Fruit fly (Drosophila melanogaster) whole organism, embryonic: Measurements from ENCODE around the gene ari-1.

Experiments
- Aef1 ChIP-seq: fragments of 200-800 bp; sonication (Bioruptor generic); IDR thresholded peaks from 3 replicates; pipeline ENCODE4 v1.3.6; 2022; ENCODE audit warnings: missing biosample characterization, missing genetic modification characterization
- Antp ChIP-seq: fragments of 200-800 bp; sonication (Bioruptor generic); optimal IDR thresholded peaks from 3 replicates; lab custom pipeline; 2016; ENCODE audit warnings: missing biosample characterization, missing genetic modification characterization
- CG10431 ChIP-seq: fragments of 200-800 bp; sonication (Bioruptor generic); optimal IDR thresholded peaks from 3 replicates; lab custom pipeline; 2018; ENCODE audit warnings: missing biosample characterization, mild to moderate bottlenecking, missing genetic modification characterization
- CG12155 ChIP-seq: fragments of 200-800 bp; sonication (Bioruptor generic); optimal IDR thresholded peaks from 3 replicates; lab custom pipeline; 2016; ENCODE audit warnings: missing biosample characterization, missing genetic modification characterization
- CG1233 ChIP-seq: fragments of 200-800 bp; sonication (Bioruptor generic); optimal IDR thresholded peaks from 4 replicates; lab custom pipeline; 2018; ENCODE audit warnings: missing biosample characterization, mild to moderate bottlenecking, missing genetic modification characterization
- CG18764 ChIP-seq: fragments of 200-800 bp; sonication (Bioruptor generic); optimal IDR thresholded peaks from 3 replicates; lab custom pipeline; 2016; ENCODE audit warnings: missing biosample characterization, missing genetic modification characterization
- CG2712 ChIP-seq: fragments of 200-800 bp; optimal IDR thresholded peaks from 3 replicates; lab custom pipeline; 2019; ENCODE audit warnings: missing biosample characterization, mild to moderate bottlenecking, missing genetic modification characterization, moderate library complexity
- CG30403 ChIP-seq: fragments of 200-800 bp; sonication (Bioruptor generic); optimal IDR thresholded peaks from 3 replicates; lab custom pipeline; 2016; ENCODE audit warnings: missing biosample characterization, missing genetic modification characterization
- CG31441 ChIP-seq: fragments of 200-800 bp; sonication (Bioruptor generic); IDR thresholded peaks from 2 replicates; pipeline ENCODE4 v1.3.6; 2022; ENCODE audit warnings: missing biosample characterization, missing genetic modification characterization
- CG34422 ChIP-seq: fragments of 200-800 bp; sonication (Bioruptor generic); IDR thresholded peaks from 3 replicates; pipeline ENCODE4 v1.3.6; 2022; ENCODE audit warnings: missing biosample characterization, missing genetic modification characterization
- CG4360 ChIP-seq: fragments of 200-800 bp; sonication (Bioruptor generic); IDR thresholded peaks from 2 replicates; pipeline ENCODE4 v1.3.6; 2022; ENCODE audit warnings: missing biosample characterization, missing genetic modification characterization
- CG6683 ChIP-seq: fragments of 200-800 bp; sonication (Bioruptor generic); optimal IDR thresholded peaks from 2 replicates; lab custom pipeline; 2017; ENCODE audit warnings: missing biosample characterization, mild to moderate bottlenecking, missing genetic modification characterization, missing genetic modification reagents
- CG7556 ChIP-seq: fragments of 200-800 bp; sonication (Bioruptor generic); optimal IDR thresholded peaks from 2 replicates; lab custom pipeline; 2017; ENCODE audit warnings: missing biosample characterization, mild to moderate bottlenecking, missing genetic modification characterization
- CG8478 ChIP-seq: fragments of >200 bp; optimal IDR thresholded peaks from 2 replicates; lab custom pipeline; 2018
- CG8924 ChIP-seq: fragments of 200-800 bp; optimal IDR thresholded peaks from 3 replicates; lab custom pipeline; 2019; ENCODE audit warnings: missing biosample characterization, mild to moderate bottlenecking, missing genetic modification characterization, moderate library complexity
- CG9437 ChIP-seq: fragments of 200-800 bp; sonication (Bioruptor generic); optimal IDR thresholded peaks from 2 replicates; lab custom pipeline; 2018; ENCODE audit warnings: missing biosample characterization, mild to moderate bottlenecking, missing genetic modification characterization
- E2f1 ChIP-seq: fragments of 200-800 bp; sonication (Bioruptor generic); IDR thresholded peaks from 2 replicates; pipeline ENCODE4 v1.3.6; 2022; ENCODE audit warnings: missing biosample characterization, missing genetic modification characterization
- ERR ChIP-seq: fragments of 200-800 bp; sonication (Bioruptor generic); optimal IDR thresholded peaks from 2 replicates; lab custom pipeline; 2016; ENCODE audit warnings: missing biosample characterization, missing genetic modification characterization
- Fer1 ChIP-seq: fragments of 200-800 bp; sonication (Bioruptor generic); optimal IDR thresholded peaks from 2 replicates; lab custom pipeline; 2017; ENCODE audit warnings: missing biosample characterization, mild to moderate bottlenecking, missing genetic modification characterization
- Fer3 ChIP-seq: fragments of 200-800 bp; sonication (Bioruptor generic); optimal IDR thresholded peaks from 2 replicates; lab custom pipeline; 2018; ENCODE audit warnings: missing biosample characterization, mild to moderate bottlenecking, missing genetic modification characterization, moderate library complexity
- GATAe ChIP-seq: fragments of 200-800 bp; sonication (Bioruptor generic); conservative IDR thresholded peaks from 2 replicates; pipeline ENCODE4 v1.3.6; 2022; ENCODE audit warnings: missing biosample characterization, missing genetic modification characterization
- H15 ChIP-seq: fragments of 200-800 bp; sonication (Bioruptor generic); IDR thresholded peaks from 3 replicates; pipeline ENCODE4 v1.3.6; 2022; ENCODE audit warnings: missing biosample characterization, missing genetic modification characterization
- H2.0 ChIP-seq: fragments of 200-800 bp; sonication (Bioruptor generic); IDR thresholded peaks from 2 replicates; pipeline ENCODE4 v1.3.6; 2022; ENCODE audit warnings: missing biosample characterization, missing genetic modification characterization
- HLH3B ChIP-seq: fragments of 200-800 bp; sonication (Bioruptor generic); IDR thresholded peaks from 2 replicates; pipeline ENCODE4 v1.3.6; 2022; ENCODE audit warnings: missing biosample characterization, missing genetic modification characterization
- HmgZ ChIP-seq: fragments of 200-800 bp; sonication (Bioruptor generic); optimal IDR thresholded peaks from 2 replicates; lab custom pipeline; 2018; ENCODE audit warnings: missing biosample characterization, mild to moderate bottlenecking, missing genetic modification characterization
- Hmr ChIP-seq: fragments of 200-800 bp; sonication (Bioruptor generic); optimal IDR thresholded peaks from 3 replicates; lab custom pipeline; 2017; ENCODE audit warnings: mild to moderate bottlenecking, missing biosample characterization, missing genetic modification reagents, missing genetic modification characterization
- Meics ChIP-seq: fragments of 200-800 bp; sonication (Bioruptor generic); optimal IDR thresholded peaks from 2 replicates; lab custom pipeline; 2017; ENCODE audit warnings: missing biosample characterization, mild to moderate bottlenecking, missing genetic modification characterization
- NC2α ChIP-seq: fragments of 200-800 bp; sonication (Bioruptor generic); optimal IDR thresholded peaks from 2 replicates; lab custom pipeline; 2016; ENCODE audit warnings: missing biosample characterization, missing genetic modification characterization
- Optix ChIP-seq: fragments of 200-800 bp; sonication (Bioruptor generic); IDR thresholded peaks from 3 replicates; pipeline ENCODE4 v1.3.6; 2022; ENCODE audit warnings: missing biosample characterization, missing genetic modification characterization
- Ravus ChIP-seq: fragments of 200-800 bp; sonication (Bioruptor generic); IDR thresholded peaks from 2 replicates; pipeline ENCODE4 v1.3.6; 2022; ENCODE audit warnings: missing biosample characterization, missing genetic modification characterization
- Rfx ChIP-seq: fragments of 200-800 bp; sonication (Bioruptor generic); IDR thresholded peaks from 2 replicates; pipeline ENCODE4 v1.3.6; 2022; ENCODE audit warnings: missing biosample characterization, missing genetic modification characterization
- Sox100B ChIP-seq: fragments of 200-800 bp; sonication (Bioruptor generic); optimal IDR thresholded peaks from 3 replicates; lab custom pipeline; 2018; ENCODE audit warnings: missing biosample characterization, mild to moderate bottlenecking, missing genetic modification characterization
- Xbp1 ChIP-seq: fragments of 200-800 bp; sonication (Bioruptor generic); optimal IDR thresholded peaks from 3 replicates; lab custom pipeline; 2016; ENCODE audit warnings: missing biosample characterization, mild to moderate bottlenecking, missing genetic modification characterization
- Xrp1 ChIP-seq: fragments of 200-800 bp; sonication (Bioruptor generic); IDR thresholded peaks from 2 replicates; pipeline ENCODE4 v1.3.6; 2022; ENCODE audit warnings: missing biosample characterization, missing genetic modification characterization
- YL-1 ChIP-seq: fragments of 200-800 bp; sonication (Bioruptor generic); optimal IDR thresholded peaks from 3 replicates; lab custom pipeline; 2017; ENCODE audit warnings: missing biosample characterization, mild to moderate bottlenecking, missing genetic modification characterization
- ac ChIP-seq: fragments of 200-800 bp; sonication (Bioruptor generic); optimal IDR thresholded peaks from 3 replicates; lab custom pipeline; 2017; ENCODE audit warnings: missing biosample characterization, mild to moderate bottlenecking, missing genetic modification characterization
- caup ChIP-seq: fragments of 200-800 bp; sonication (Bioruptor generic); optimal IDR thresholded peaks from 3 replicates; lab custom pipeline; 2017; ENCODE audit warnings: missing biosample characterization, mild to moderate bottlenecking, missing genetic modification characterization, moderate library complexity; ENCODE audit not compliant: severe bottlenecking
- dmrt11E ChIP-seq: fragments of 200-800 bp; sonication (Bioruptor generic); optimal IDR thresholded peaks from 3 replicates; lab custom pipeline; 2018; ENCODE audit warnings: missing biosample characterization, mild to moderate bottlenecking, missing genetic modification characterization, moderate library complexity
- exex ChIP-seq: fragments of 200-800 bp; sonication (Bioruptor generic); optimal IDR thresholded peaks from 4 replicates; lab custom pipeline; 2018; ENCODE audit warnings: missing biosample characterization, mild to moderate bottlenecking, missing genetic modification characterization, moderate library complexity
- fd96Cb ChIP-seq: fragments of 200-800 bp; sonication (Bioruptor generic); optimal IDR thresholded peaks from 2 replicates; lab custom pipeline; 2018; ENCODE audit warnings: missing biosample characterization, mild to moderate bottlenecking, missing genetic modification characterization, moderate library complexity
- gcm2 ChIP-seq: fragments of 200-800 bp; sonication (Bioruptor generic); optimal IDR thresholded peaks from 2 replicates; lab custom pipeline; 2016; ENCODE audit warnings: missing biosample characterization, missing genetic modification characterization
- gem ChIP-seq: fragments of 200-800 bp; sonication (Bioruptor generic); optimal IDR thresholded peaks from 2 replicates; lab custom pipeline; 2019; ENCODE audit warnings: missing biosample characterization, mild to moderate bottlenecking, missing genetic modification characterization, moderate library complexity
- ham ChIP-seq: fragments of 200-800 bp; sonication (Bioruptor generic); IDR thresholded peaks from 2 replicates; pipeline ENCODE4 v1.3.6; 2022; ENCODE audit warnings: missing biosample characterization, missing genetic modification characterization
- ind ChIP-seq: fragments of 200-800 bp; sonication (Bioruptor generic); optimal IDR thresholded peaks from 3 replicates; lab custom pipeline; 2016; ENCODE audit warnings: missing biosample characterization, missing genetic modification characterization
- lmd ChIP-seq: fragments of 200-800 bp; sonication (Bioruptor generic); IDR thresholded peaks from 2 replicates; pipeline ENCODE4 v1.3.6; 2022; ENCODE audit warnings: missing biosample characterization, missing genetic modification characterization
- luna ChIP-seq: fragments of 200-800 bp; sonication (Bioruptor generic); optimal IDR thresholded peaks from 2 replicates; lab custom pipeline; 2016; ENCODE audit warnings: missing biosample characterization, missing genetic modification characterization
- mam ChIP-seq: fragments of 200-800 bp; sonication (Bioruptor generic); optimal IDR thresholded peaks from 3 replicates; lab custom pipeline; 2016; ENCODE audit warnings: missing biosample characterization, missing genetic modification characterization
- phol ChIP-seq: fragments of 200-800 bp; sonication (Bioruptor generic); optimal IDR thresholded peaks from 3 replicates; lab custom pipeline; 2018; ENCODE audit warnings: missing biosample characterization, mild to moderate bottlenecking, missing genetic modification characterization, moderate library complexity
- sisA ChIP-seq: fragments of 200-800 bp; sonication (Bioruptor generic); IDR thresholded peaks from 2 replicates; pipeline ENCODE4 v1.3.6; 2022; ENCODE audit warnings: missing biosample characterization, missing genetic modification characterization
- sug ChIP-seq: fragments of 200-800 bp; optimal IDR thresholded peaks from 2 replicates; lab custom pipeline; 2019; ENCODE audit warnings: missing biosample characterization, mild to moderate bottlenecking, missing genetic modification characterization, moderate library complexity
- trh ChIP-seq: fragments of 200-800 bp; sonication (Bioruptor generic); optimal IDR thresholded peaks from 2 replicates; lab custom pipeline; 2016; ENCODE audit warnings: missing biosample characterization, missing genetic modification characterization

ari-1 gene

dm6 chrX:18094747-18095352 is 42.7 kb downstream of the ari-1 start (continued):
- TF ChIP-seq HmgZ (tag; lab: Kevin White, UChicago) (peak; percentile 7), CG2712 (no peak), Xrp1 (peak; percentile 14; the same call in 1 of the 2 replicates), caup (GFP tag; lab: Kevin White, UChicago) (peak; percentile 32), CG7556 (GFP tag; lab: Kevin White, UChicago) (peak; percentile 35), mam (GFP tag; lab: Kevin White, UChicago) (no peak), Ravus (GFP tag; lab: Robert Waterston, UW) (no peak), HLH3B (peak; percentile 60), dmrt11E (peak; percentile 16), H2.0 (peak; percentile 53), sug (tag; lab: Kevin White, UChicago) (peak; percentile 15), CG31441 (GFP tag; lab: Robert Waterston, UW) (0 out of 2 replicates have a peak, but pooled peaks have one; percentile 25), NC2α (GFP tag; lab: Kevin White, UChicago) (no peak), Meics (GFP tag; lab: Kevin White, UChicago) (peak; percentile 61), Fer3 (tag; lab: Kevin White, UChicago) (peak; percentile 53), H15 (GFP tag; lab: Robert Waterston, UW) (no peak), CG8478 (no peak), CG12155 (GFP tag; lab: Kevin White, UChicago) (peak; percentile 22), fd96Cb (tag; lab: Kevin White, UChicago) (peak; percentile 25), Aef1 (GFP tag; lab: Robert Waterston, UW) (peak; percentile 47; the same call in 2 of the 3 replicates), lmd (GFP tag; lab: Robert Waterston, UW) (peak; percentile 59; the same call in 1 of the 2 replicates), gcm2 (GFP tag; lab: Kevin White, UChicago) (no peak), Antp (GFP tag; lab: Kevin White, UChicago) (no peak), ham (GFP tag; lab: Robert Waterston, UW) (no peak), CG30403 (GFP tag; lab: Kevin White, UChicago) (peak; percentile 41), CG1233 (GFP tag; lab: Kevin White, UChicago) (peak; percentile 17), sisA (GFP tag; lab: Robert Waterston, UW) (peak; percentile 44; the same call in 1 of the 2 replicates), ac (GFP tag; lab: Kevin White, UChicago) (no peak), gem (tag; lab: Kevin White, UChicago) (peak; percentile 62), Xbp1 (GFP tag; lab: Kevin White, UChicago) (peak; percentile 28), CG8924 (tag; lab: Kevin White, UChicago) (peak; percentile 38), ind (GFP tag; lab: Kevin White, UChicago) (peak; percentile 39), Hmr (GFP tag; lab: Kevin White, UChicago) (peak; percentile 68), CG10431 (GFP tag; lab: Kevin White, UChicago) (no peak), Rfx (GFP tag; lab: Robert Waterston, UW) (peak; percentile 63), CG9437 (GFP tag; lab: Kevin White, UChicago) (no peak), Optix (GFP tag; lab: Robert Waterston, UW) (no peak), phol (tag; lab: Kevin White, UChicago) (peak; percentile 18), exex (tag; lab: Kevin White, UChicago) (peak; percentile 59), ERR (GFP tag; lab: Kevin White, UChicago) (no peak), CG4360 (GFP tag; lab: Robert Waterston, UW) (no peak), luna (no peak), YL-1 (no peak), CG6683 (GFP tag; lab: Kevin White, UChicago) (peak; percentile 20), E2f1 (GFP tag; lab: Robert Waterston, UW) (peak; percentile 8; the same call in 1 of the 2 replicates), trh (no peak), Sox100B (GFP tag; lab: Kevin White, UChicago) (peak; percentile 6), CG34422 (GFP tag; lab: Robert Waterston, UW) (no peak; the same call in 2 of the 3 replicates), Fer1 (peak; percentile 26), GATAe (GFP tag; lab: Robert Waterston, UW) (no peak), CG18764 (GFP tag; lab: Kevin White, UChicago) (no peak)
